Worm (Caenorhabditis elegans) whole organism, early embryonic: Measurements from ENCODE around the gene srx-133.

Source experiments
- ama-1 ChIP-seq: fragments of 150-350 bp; optimal IDR thresholded peaks from 2 replicates; lab custom pipeline; 2014
- ceh-36 ChIP-seq: sonication (generic microtip); optimal IDR thresholded peaks from 2 replicates; lab custom pipeline; 2016; ENCODE audit warnings: missing genetic modification characterization, inconsistent platforms, missing compliant biosample characterization
- ets-7 ChIP-seq: sonication (generic microtip); optimal IDR thresholded peaks from 2 replicates; lab custom pipeline; 2016; ENCODE audit warnings: missing genotype, missing genetic modification characterization, missing compliant biosample characterization
- hnd-1 ChIP-seq: sonication (generic microtip); optimal IDR thresholded peaks from 2 replicates; lab custom pipeline; 2016; ENCODE audit warnings: missing genetic modification characterization, missing compliant biosample characterization
- tbx-11 ChIP-seq: fragments of 200-800 bp; sonication (Bioruptor generic); IDR thresholded peaks from 2 replicates; pipeline ENCODE4 v1.3.6; 2022; ENCODE audit warnings: missing genetic modification characterization, missing compliant biosample characterization

DNA sequence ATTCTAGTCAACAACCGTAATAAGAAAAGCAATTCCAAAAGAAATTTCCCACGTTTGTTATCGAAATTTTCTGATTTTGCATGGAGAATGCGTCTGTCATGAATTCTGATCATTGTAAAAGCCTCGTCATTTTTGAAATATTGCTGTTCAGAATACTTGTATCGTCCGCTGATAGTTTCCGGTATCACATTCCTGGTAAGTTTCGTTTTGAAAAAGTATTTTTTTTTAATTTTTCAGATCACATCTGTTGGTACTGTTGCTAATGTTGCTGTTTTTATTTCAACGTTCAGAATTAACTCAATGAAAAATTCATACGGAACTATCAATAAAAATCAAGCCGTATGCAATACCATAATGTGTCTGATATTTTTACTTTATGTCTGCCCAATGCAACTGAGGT, 7.6 kb upstream of the srx-133 start, which contains the start of gene srx-17:
- TF ChIP-seq ama-1 (lab: Kevin White, UChicago) (no peak), tbx-11 (GFP tag; lab: Robert Waterston, UW) (no peak), hnd-1 (tag; lab: Kevin White, UChicago) (no peak), ets-7 (no peak), ceh-36 (tag; lab: Kevin White, UChicago) (no peak)
